Worm (Caenorhabditis elegans): ENCODE data around the gene fbxa-209.
A peak's percentile ranks its signal among the peaks of the same experiment; 100 is the strongest.

fbxa-209 gene

ce11 chrV:15448865-15449264 is 22.0 kb upstream of the fbxa-209 start, which contains the start of gene T26H5.14:
Gene T26H5.14 (plus strand): TSS chrV:15449165.
- TF ChIP-seq ttx-3 (tag; optimal IDR thresholded peaks at IDR 0.05), result no peak
- TF ChIP-seq nhr-232 (tag; optimal IDR thresholded peaks at IDR 0.05), result no peak
- no peak for TF ChIP-seq unc-42 (tag; optimal IDR thresholded peaks at IDR 0.05)
- no peak for TF ChIP-seq lim-6 (tag; optimal IDR thresholded peaks at IDR 0.05)
- TF ChIP-seq ahr-1 (tag; optimal IDR thresholded peaks at IDR 0.05), result no peak

ce11 chrV:15448408-15448807 is 21.6 kb upstream of the fbxa-209 start, which contains the start of gene T26H5.4:
Gene T26H5.4 (minus strand): TSS chrV:15448701.
- no peak for TF ChIP-seq hlh-6 (tag; optimal IDR thresholded peaks at IDR 0.05)
- peak; percentile 57 for TF ChIP-seq elt-2 (tag; optimal IDR thresholded peaks at IDR 0.05)
- TF ChIP-seq tbx-7 (tag; optimal IDR thresholded peaks at IDR 0.05), result no peak

- TF ChIP-seq tbx-2 (tag; optimal IDR thresholded peaks at IDR 0.05), result no peak
- TF ChIP-seq C08G9.2 (tag; optimal IDR thresholded peaks at IDR 0.05), result no peak
- no peak for TF ChIP-seq gmeb-2 (tag; optimal IDR thresholded peaks at IDR 0.05)
- TF ChIP-seq rnt-1 (tag; optimal IDR thresholded peaks at IDR 0.05), result no peak
- no peak for TF ChIP-seq sox-2 (GFP tag; IDR thresholded peaks at IDR 0.05)
- no peak for TF ChIP-seq ceh-14 (tag; optimal IDR thresholded peaks at IDR 0.05)
- TF ChIP-seq pros-1 (tag; optimal IDR thresholded peaks at IDR 0.05), result no peak
- no peak for TF ChIP-seq Y22D7AL.16 (tag; optimal IDR thresholded peaks at IDR 0.05)
- no peak for TF ChIP-seq unc-3 (GFP tag; conservative IDR thresholded peaks at IDR 0.05)
- TF ChIP-seq unc-3 (tag; optimal IDR thresholded peaks at IDR 0.05), result no peak
- TF ChIP-seq ceh-48 (tag; optimal IDR thresholded peaks at IDR 0.05), result no peak
- no peak for TF ChIP-seq sox-4 (tag; optimal IDR thresholded peaks at IDR 0.05)
These were observed 18.6 kb upstream of the fbxa-209 start, which contains the start of gene srh-239 for ce11 chrV:15445437-15445836. Gene srh-239 (plus strand): TSS chrV:15445737.

- TF ChIP-seq gmeb-2 (tag; optimal IDR thresholded peaks at IDR 0.05) (no peak), C08G9.2 (tag; optimal IDR thresholded peaks at IDR 0.05) (no peak), zip-5 (tag; optimal IDR thresholded peaks at IDR 0.05) (no peak), pax-1 (tag; optimal IDR thresholded peaks at IDR 0.05) (no peak), mec-3 (tag; optimal IDR thresholded peaks at IDR 0.05; ENCODE audit: borderline replicate concordance) (no peak), ceh-6 (GFP tag; optimal IDR thresholded peaks at IDR 0.05) (no peak), C38D4.7 (GFP tag; optimal IDR thresholded peaks at IDR 0.05) (no peak), ceh-19 (GFP tag; optimal IDR thresholded peaks at IDR 0.05) (no peak)
These were observed 17.8 kb upstream of the fbxa-209 start, which contains the start of gene T26H5.9 for ce11 chrV:15444615-15445014. Gene T26H5.9 (plus strand): TSS chrV:15444916.

ce11 chrV:15444188-15444587 is 17.3 kb upstream of the fbxa-209 start, which contains the start of gene T26H5.11:
Gene T26H5.11 (minus strand): TSS chrV:15444288.
- no peak for TF ChIP-seq nfya-1 (tag; optimal IDR thresholded peaks at IDR 0.05)
- TF ChIP-seq pha-4 (tag; optimal IDR thresholded peaks at IDR 0.05), result no peak
- no peak for TF ChIP-seq pag-3 (tag; optimal IDR thresholded peaks at IDR 0.05; ENCODE audit: borderline replicate concordance)
- no peak for TF ChIP-seq rnt-1 (tag; optimal IDR thresholded peaks at IDR 0.05)
- no peak for TF ChIP-seq pha-2 (tag; optimal IDR thresholded peaks at IDR 0.05)
- no peak for TF ChIP-seq T23F11.4 (GFP tag; optimal IDR thresholded peaks at IDR 0.05)
- no peak for TF ChIP-seq ceh-31 (tag; optimal IDR thresholded peaks at IDR 0.05)
- no peak for TF ChIP-seq elt-2 (tag; optimal IDR thresholded peaks at IDR 0.05)
- no peak for TF ChIP-seq F13H6.1 (tag; optimal IDR thresholded peaks at IDR 0.05)
- TF ChIP-seq K02D7.2 (tag; optimal IDR thresholded peaks at IDR 0.05), result no peak
- TF ChIP-seq hlh-30 (tag; optimal IDR thresholded peaks at IDR 0.05; ENCODE audit: insufficient read depth), result no peak
- no peak for TF ChIP-seq tbx-7 (tag; optimal IDR thresholded peaks at IDR 0.05)
- TF ChIP-seq nhr-232 (tag; optimal IDR thresholded peaks at IDR 0.05), result no peak
